Worm (Caenorhabditis elegans) whole organism, L2 larva: Measurements from ENCODE around the gene C48D5.3.

Source experiments
- C34F6.9 ChIP-seq: fragments of 150-350 bp; optimal IDR thresholded peaks from 2 replicates; lab custom pipeline; 2014; ENCODE audit warnings: missing biosample characterization, missing genetic modification characterization
- F13H6.1 ChIP-seq: sonication (generic microtip); optimal IDR thresholded peaks from 2 replicates; lab custom pipeline; 2016; ENCODE audit warnings: missing genetic modification characterization, missing compliant biosample characterization
- R02D3.7 ChIP-seq: fragments of 150-350 bp; optimal IDR thresholded peaks from 2 replicates; lab custom pipeline; 2014; ENCODE audit warnings: missing biosample characterization, missing genetic modification characterization
- aly-2 ChIP-seq: fragments of 150-350 bp; optimal IDR thresholded peaks from 2 replicates; lab custom pipeline; 2014; ENCODE audit warnings: missing biosample characterization, missing genetic modification characterization
- ceh-16 ChIP-seq: fragments of 150-350 bp; optimal IDR thresholded peaks from 2 replicates; lab custom pipeline; 2014; ENCODE audit warnings: missing biosample characterization, missing genetic modification characterization
- ceh-82 ChIP-seq: fragments of 150-350 bp; optimal IDR thresholded peaks from 2 replicates; lab custom pipeline; 2014; ENCODE audit warnings: missing biosample characterization, missing genetic modification characterization
- crh-2 ChIP-seq: sonication (generic microtip); optimal IDR thresholded peaks from 2 replicates; lab custom pipeline; 2017; ENCODE audit warnings: missing biosample characterization, missing genetic modification characterization
- dmd-4 ChIP-seq: sonication (generic microtip); optimal IDR thresholded peaks from 2 replicates; lab custom pipeline; 2017; ENCODE audit warnings: missing biosample characterization, missing genetic modification characterization
- elt-1 ChIP-seq: fragments of 150-350 bp; optimal IDR thresholded peaks from 2 replicates; lab custom pipeline; 2014; ENCODE audit warnings: missing biosample characterization, missing genetic modification characterization
- elt-3 ChIP-seq: sonication (generic microtip); optimal IDR thresholded peaks from 2 replicates; lab custom pipeline; 2017; ENCODE audit warnings: missing biosample characterization, missing genetic modification characterization
- fos-1 ChIP-seq: fragments of 150-350 bp; optimal IDR thresholded peaks from 2 replicates; lab custom pipeline; 2014; ENCODE audit warnings: missing biosample characterization, missing genetic modification characterization
- gmeb-1 ChIP-seq: fragments of 150-350 bp; optimal IDR thresholded peaks from 2 replicates; lab custom pipeline; 2014; ENCODE audit warnings: missing biosample characterization, missing genetic modification characterization
- lin-11 ChIP-seq: fragments of 150-350 bp; sonication (generic microtip); optimal IDR thresholded peaks from 2 replicates; lab custom pipeline; 2014; ENCODE audit warnings: missing biosample characterization, missing genetic modification characterization, inconsistent platforms, mixed read lengths
- lin-13 ChIP-seq: fragments of 150-350 bp; optimal IDR thresholded peaks from 2 replicates; lab custom pipeline; 2014; ENCODE audit warnings: missing biosample characterization, missing genetic modification reagents, missing genetic modification characterization
- lin-39 ChIP-seq: fragments of 150-350 bp; optimal IDR thresholded peaks from 2 replicates; lab custom pipeline; 2014; ENCODE audit warnings: missing biosample characterization, missing genetic modification reagents, missing genetic modification characterization
- lsy-2 ChIP-seq, 2 experiments: fragments of 150-350 bp in 1 of 2; sonication (generic microtip) in 1 of 2; optimal IDR thresholded peaks; 2 replicates each; lab custom pipeline; 2014 to 2017; ENCODE audit warnings: missing biosample characterization in 2 of 2, missing genetic modification characterization in 2 of 2
- mbf-1 ChIP-seq: sonication (generic microtip); optimal IDR thresholded peaks from 2 replicates; lab custom pipeline; 2017; ENCODE audit warnings: missing biosample characterization, missing genetic modification characterization
- mdl-1 ChIP-seq, 2 experiments: fragments of 150-350 bp in 1 of 2; sonication (generic microtip) in 1 of 2; optimal IDR thresholded peaks; 2 replicates each; lab custom pipeline; 2017; ENCODE audit warnings: missing biosample characterization in 2 of 2, missing genetic modification characterization in 2 of 2
- nhr-10 ChIP-seq: sonication (generic microtip); optimal IDR thresholded peaks from 2 replicates; lab custom pipeline; 2017; ENCODE audit warnings: missing biosample characterization, missing genetic modification characterization
- nhr-12 ChIP-seq: fragments of 150-350 bp; optimal IDR thresholded peaks from 2 replicates; lab custom pipeline; 2014; ENCODE audit warnings: missing biosample characterization, missing genetic modification characterization
- nhr-129 ChIP-seq: fragments of 150-350 bp; optimal IDR thresholded peaks from 2 replicates; lab custom pipeline; 2014; ENCODE audit warnings: missing biosample characterization, missing genetic modification characterization
- nhr-23 ChIP-seq: fragments of 150-350 bp; optimal IDR thresholded peaks from 2 replicates; lab custom pipeline; 2014; ENCODE audit warnings: missing biosample characterization, missing genetic modification reagents, missing genetic modification characterization
- nhr-237 ChIP-seq: fragments of 150-350 bp; optimal IDR thresholded peaks from 2 replicates; lab custom pipeline; 2014; ENCODE audit warnings: missing biosample characterization, missing genetic modification characterization
- nhr-77 ChIP-seq: fragments of 150-350 bp; optimal IDR thresholded peaks from 2 replicates; lab custom pipeline; 2014; ENCODE audit warnings: missing biosample characterization, missing genetic modification characterization
- sem-4 ChIP-seq: fragments of 150-350 bp; optimal IDR thresholded peaks from 2 replicates; lab custom pipeline; 2014; ENCODE audit warnings: missing biosample characterization, missing genetic modification reagents, missing genetic modification characterization
- sma-3 ChIP-seq: sonication (generic microtip); optimal IDR thresholded peaks from 2 replicates; lab custom pipeline; 2016; ENCODE audit warnings: missing genetic modification reagents, missing genetic modification characterization, missing compliant biosample characterization
- sma-9 ChIP-seq, 2 experiments: fragments of 150-350 bp in 1 of 2; sonication (generic microtip) in 1 of 2; optimal IDR thresholded peaks; 2 replicates each; lab custom pipeline; 2014 to 2016; ENCODE audit warnings: missing genetic modification characterization in 2 of 2, mild to moderate bottlenecking in 1 of 2, missing biosample characterization in 1 of 2, missing compliant biosample characterization in 1 of 2, missing genetic modification reagents in 1 of 2, moderate library complexity in 1 of 2
- snpc-4 ChIP-seq: fragments of 150-350 bp; optimal IDR thresholded peaks from 2 replicates; lab custom pipeline; 2014; ENCODE audit warnings: missing biosample characterization, missing genetic modification characterization
- unc-39 ChIP-seq: fragments of 150-350 bp; optimal IDR thresholded peaks from 2 replicates; lab custom pipeline; 2014; ENCODE audit warnings: missing biosample characterization, missing genetic modification characterization
- unc-55 ChIP-seq: fragments of 150-350 bp; sonication (generic microtip); optimal IDR thresholded peaks from 3 replicates; lab custom pipeline; 2014; ENCODE audit warnings: missing biosample characterization, missing genetic modification reagents, missing genetic modification characterization
- unc-62 ChIP-seq: fragments of 150-350 bp; optimal IDR thresholded peaks from 2 replicates; lab custom pipeline; 2014; ENCODE audit warnings: missing biosample characterization, missing genetic modification reagents, missing genetic modification characterization

C48D5.3 gene

ce11 chrIII:3620652-3621051 is 39.1 kb upstream of the C48D5.3 start:
- TF ChIP-seq lin-11 (tag; lab: Kevin White, UChicago) = peak; percentile 16
- TF ChIP-seq C34F6.9 (tag; lab: Kevin White, UChicago) = peak; percentile 12
- TF ChIP-seq ceh-16 (tag; lab: Kevin White, UChicago) = no peak
- TF ChIP-seq R02D3.7 (tag; lab: Kevin White, UChicago) = no peak
- TF ChIP-seq lin-13 (GFP tag; lab: Kevin White, UChicago) = peak; percentile 14
- peak in 1 of 2 experiments; percentile 13 for TF ChIP-seq mdl-1 (tag; optimal IDR thresholded peaks at IDR 0.05; lab: Kevin White, UChicago)
- TF ChIP-seq elt-3 (tag; lab: Kevin White, UChicago) = no peak
- no peak for TF ChIP-seq nhr-237
- no peak for TF ChIP-seq nhr-77
- peak; percentile 69 for TF ChIP-seq F13H6.1 (tag; lab: Kevin White, UChicago)
- peak; percentile 7 for TF ChIP-seq crh-2 (tag; lab: Kevin White, UChicago)
- peak; percentile 35 for TF ChIP-seq snpc-4 (tag; lab: Kevin White, UChicago)
- no peak for TF ChIP-seq dmd-4 (tag; lab: Kevin White, UChicago)
- TF ChIP-seq gmeb-1 (tag; lab: Kevin White, UChicago) = no peak
- no peak for TF ChIP-seq aly-2 (tag; lab: Kevin White, UChicago)
- no peak for TF ChIP-seq sma-3 (GFP tag; lab: Kevin White, UChicago)
- TF ChIP-seq unc-55 = peak; percentile 48
- TF ChIP-seq lin-39 (tag; lab: Kevin White, UChicago) = no peak
- no peak for TF ChIP-seq ceh-82 (tag; lab: Kevin White, UChicago)
- TF ChIP-seq unc-62 (GFP tag; lab: Kevin White, UChicago) = no peak
- peak in 1 of 2 experiments; percentile 37 for TF ChIP-seq lsy-2 (tag; optimal IDR thresholded peaks at IDR 0.05; lab: Kevin White, UChicago)
- no peak for TF ChIP-seq mbf-1 (tag; lab: Kevin White, UChicago)
- TF ChIP-seq nhr-129 = peak; percentile 14
- no peak for TF ChIP-seq elt-1 (tag; lab: Kevin White, UChicago)
- TF ChIP-seq nhr-10 (tag; lab: Kevin White, UChicago) = no peak
- TF ChIP-seq sem-4 = peak; percentile 3
- no peak for TF ChIP-seq nhr-12 (tag; lab: Kevin White, UChicago)

ce11 chrIII:3619621-3620261 is 38.2 kb upstream of the C48D5.3 start:
- peak; percentile 15 for TF ChIP-seq F13H6.1 (tag; lab: Kevin White, UChicago)
- TF ChIP-seq fos-1 (tag; lab: Kevin White, UChicago) = peak; percentile 38
- TF ChIP-seq lsy-2 (tag; optimal IDR thresholded peaks at IDR 0.05; lab: Kevin White, UChicago) = peak in 1 of 2 experiments; percentile 26
- TF ChIP-seq C34F6.9 (tag; lab: Kevin White, UChicago) = peak; percentile 37
- TF ChIP-seq mdl-1 (tag; optimal IDR thresholded peaks at IDR 0.05; lab: Kevin White, UChicago) = no peak
- TF ChIP-seq dmd-4 (tag; lab: Kevin White, UChicago) = no peak
- TF ChIP-seq unc-55 = peak; percentile 43

- TF ChIP-seq lin-39 (tag; lab: Kevin White, UChicago) (no peak), nhr-10 (tag; lab: Kevin White, UChicago) (no peak), nhr-237 (no peak), nhr-23 (tag; lab: Kevin White, UChicago) (no peak), F13H6.1 (tag; lab: Kevin White, UChicago) (no peak), sma-9 (GFP tag; optimal IDR thresholded peaks at IDR 0.05; lab: Kevin White, UChicago) (no peak), sma-9 (tag; optimal IDR thresholded peaks at IDR 0.05; lab: Kevin White, UChicago) (no peak), R02D3.7 (tag; lab: Kevin White, UChicago) (no peak), mdl-1 (tag; optimal IDR thresholded peaks at IDR 0.05; lab: Kevin White, UChicago) (no peak), unc-39 (tag; lab: Kevin White, UChicago) (no peak), gmeb-1 (tag; lab: Kevin White, UChicago) (no peak)
Measured at ce11 chrIII:3612882-3613479, 31.4 kb upstream of the C48D5.3 start.

ce11 chrIII:3612387-3612786 is 30.9 kb upstream of the C48D5.3 start:
- TF ChIP-seq lin-11 (tag; lab: Kevin White, UChicago) (no peak), gmeb-1 (tag; lab: Kevin White, UChicago) (no peak), elt-1 (tag; lab: Kevin White, UChicago) (no peak), lin-39 (tag; lab: Kevin White, UChicago) (no peak), sem-4 (no peak)
